Worm (Caenorhabditis elegans): ENCODE measurements around the gene Y116A8C.10.
"Not testable (repeated sequence)": the region's sequence is repeated elsewhere in the genome, so short reads cannot be mapped to it uniquely, and the experiment has no call there.

Gene Y116A8C.10

ce11 chrIV:16924092-16924491, 14.8 kb downstream of the Y116A8C.10 start, which contains the start of gene nep-24:
nep-24 (plus strand) TSS chrIV:16924392.
- TF ChIP-seq flt-1 (GFP tag; IDR thresholded peaks at IDR 0.05), result no peak
- TF ChIP-seq ref-1 (GFP tag; conservative IDR thresholded peaks at IDR 0.05), result no peak
- no peak for TF ChIP-seq T22C8.4 (GFP tag; IDR thresholded peaks at IDR 0.05)
- TF ChIP-seq klf-2 (GFP tag; conservative IDR thresholded peaks at IDR 0.05), result no peak
- no peak for TF ChIP-seq cog-1 (tag; optimal IDR thresholded peaks at IDR 0.05)
- TF ChIP-seq ztf-29 (GFP tag; IDR thresholded peaks at IDR 0.05), result no peak
- no peak for TF ChIP-seq med-1 (GFP tag; optimal IDR thresholded peaks at IDR 0.05; ENCODE audit: insufficient read depth)
- TF ChIP-seq ztf-23 (GFP tag; IDR thresholded peaks at IDR 0.05), result no peak
- no peak for TF ChIP-seq tab-1 (GFP tag; IDR thresholded peaks at IDR 0.05)

DNA sequence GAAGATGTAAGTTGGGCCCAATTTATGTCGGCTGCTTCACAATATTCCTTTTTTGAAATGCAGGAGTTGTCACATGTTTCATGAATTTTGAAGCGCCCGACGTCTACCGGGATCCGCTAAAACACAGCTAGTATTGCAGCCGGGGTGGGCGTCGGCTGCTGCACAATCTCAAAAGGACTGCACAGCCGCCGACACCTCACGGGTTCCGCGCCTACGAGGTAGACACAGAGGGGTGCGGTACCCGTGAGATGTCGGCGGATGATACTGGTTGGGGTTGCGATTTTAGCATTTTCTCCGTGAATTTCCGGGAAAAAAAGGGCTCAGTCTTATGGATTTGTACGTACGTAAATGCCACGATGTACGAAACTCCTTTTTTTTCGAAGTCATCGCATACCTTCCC, 16.9 kb downstream of the Y116A8C.10 start:
- no peak for TF ChIP-seq ref-1 (GFP tag; conservative IDR thresholded peaks at IDR 0.05)
- no peak for TF ChIP-seq med-1 (GFP tag; optimal IDR thresholded peaks at IDR 0.05; ENCODE audit: insufficient read depth)
- TF ChIP-seq tab-1 (GFP tag; IDR thresholded peaks at IDR 0.05), result no peak
- no peak for TF ChIP-seq T22C8.4 (GFP tag; IDR thresholded peaks at IDR 0.05)
- TF ChIP-seq klf-2 (GFP tag; conservative IDR thresholded peaks at IDR 0.05), result no peak
- no peak for TF ChIP-seq flt-1 (GFP tag; IDR thresholded peaks at IDR 0.05)
- TF ChIP-seq ztf-29 (GFP tag; IDR thresholded peaks at IDR 0.05), result no peak
- TF ChIP-seq cog-1 (tag; optimal IDR thresholded peaks at IDR 0.05), result no peak
- no peak for TF ChIP-seq ztf-23 (GFP tag; IDR thresholded peaks at IDR 0.05)

DNA sequence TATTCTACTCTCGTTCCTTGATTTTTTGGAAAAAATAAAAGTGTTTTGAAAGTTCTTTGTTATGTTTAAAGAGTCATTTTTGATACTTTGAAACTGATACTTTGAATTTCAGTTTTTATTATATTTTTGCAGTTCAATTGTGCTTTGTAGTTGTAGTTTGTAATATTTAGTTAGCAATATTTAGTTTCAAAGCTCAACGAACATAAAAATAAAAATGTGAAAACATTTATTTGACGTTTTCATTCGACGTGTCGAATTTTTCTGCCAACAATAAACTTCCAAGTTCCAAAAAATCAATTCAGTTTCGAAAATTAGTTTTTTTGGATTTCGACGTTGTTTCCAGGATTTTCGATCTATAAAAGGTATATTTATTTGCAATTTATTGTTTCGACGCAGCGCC, 18.9 kb downstream of the Y116A8C.10 start, which contains the start of gene nep-23:
Gene nep-23 (plus strand): TSS at position 301 of the 400 bp plus-strand sequence.
- TF ChIP-seq ztf-29 (GFP tag; IDR thresholded peaks at IDR 0.05) (no peak), cog-1 (tag; optimal IDR thresholded peaks at IDR 0.05) (no peak), klf-2 (GFP tag; conservative IDR thresholded peaks at IDR 0.05) (no peak), T22C8.4 (GFP tag; IDR thresholded peaks at IDR 0.05) (no peak), ref-1 (GFP tag; conservative IDR thresholded peaks at IDR 0.05) (no peak), ztf-23 (GFP tag; IDR thresholded peaks at IDR 0.05) (no peak), med-1 (GFP tag; optimal IDR thresholded peaks at IDR 0.05; ENCODE audit: insufficient read depth) (no peak), flt-1 (GFP tag; IDR thresholded peaks at IDR 0.05) (no peak), tab-1 (GFP tag; IDR thresholded peaks at IDR 0.05) (no peak)

- TF ChIP-seq ztf-29 (GFP tag; IDR thresholded peaks at IDR 0.05) (no peak), ztf-23 (GFP tag; IDR thresholded peaks at IDR 0.05) (no peak), tab-1 (GFP tag; IDR thresholded peaks at IDR 0.05) (no peak), klf-2 (GFP tag; conservative IDR thresholded peaks at IDR 0.05) (no peak), ref-1 (GFP tag; conservative IDR thresholded peaks at IDR 0.05) (no peak), T22C8.4 (GFP tag; IDR thresholded peaks at IDR 0.05) (no peak)
Measured at ce11 chrIV:16919212-16919775, 19.6 kb downstream of the Y116A8C.10 start, which contains the start of the genes Y116A8C.470 and Y116A8C.463. Y116A8C.470 (minus strand) TSS chrIV:16919312. Y116A8C.463 (plus strand) TSS chrIV:16919725.

- no peak for TF ChIP-seq med-1 (GFP tag; optimal IDR thresholded peaks at IDR 0.05; ENCODE audit: insufficient read depth)
- TF ChIP-seq ref-1 (GFP tag; conservative IDR thresholded peaks at IDR 0.05), result no peak
- TF ChIP-seq ztf-23 (GFP tag; IDR thresholded peaks at IDR 0.05), result no peak
- TF ChIP-seq ztf-29 (GFP tag; IDR thresholded peaks at IDR 0.05), result no peak
- TF ChIP-seq cog-1 (tag; optimal IDR thresholded peaks at IDR 0.05), result no peak
- TF ChIP-seq T22C8.4 (GFP tag; IDR thresholded peaks at IDR 0.05), result no peak
- TF ChIP-seq flt-1 (GFP tag; IDR thresholded peaks at IDR 0.05), result no peak
- TF ChIP-seq klf-2 (GFP tag; conservative IDR thresholded peaks at IDR 0.05), result no peak
- TF ChIP-seq tab-1 (GFP tag; IDR thresholded peaks at IDR 0.05), result no peak
Measured at ce11 chrIV:16917831-16918429, 21.0 kb downstream of the Y116A8C.10 start, which contains the start of the genes Y116A8C.469 and Y116A8C.468. Y116A8C.469 (minus strand) TSS chrIV:16917931. Y116A8C.468 (plus strand) TSS chrIV:16918379.

- TF ChIP-seq T22C8.4 (GFP tag; IDR thresholded peaks at IDR 0.05), result no peak
- no peak for TF ChIP-seq klf-2 (GFP tag; conservative IDR thresholded peaks at IDR 0.05)
Measured at ce11 chrIV:16915751-16916150, 23.1 kb downstream of the Y116A8C.10 start, which contains the start of gene Y116A8C.3. Y116A8C.3 (plus strand) TSS chrIV:16916051.

ce11 chrIV:16898205-16898604, 40.7 kb downstream of the Y116A8C.10 start:
- TF ChIP-seq tab-1 (GFP tag; IDR thresholded peaks at IDR 0.05), result no peak
- no peak for TF ChIP-seq ztf-23 (GFP tag; IDR thresholded peaks at IDR 0.05)
- no peak for TF ChIP-seq med-1 (GFP tag; optimal IDR thresholded peaks at IDR 0.05; ENCODE audit: insufficient read depth)
- no peak for TF ChIP-seq T22C8.4 (GFP tag; IDR thresholded peaks at IDR 0.05)
- TF ChIP-seq cog-1 (tag; optimal IDR thresholded peaks at IDR 0.05), result no peak
- no peak for TF ChIP-seq flt-1 (GFP tag; IDR thresholded peaks at IDR 0.05)
- TF ChIP-seq ref-1 (GFP tag; conservative IDR thresholded peaks at IDR 0.05), result no peak
- TF ChIP-seq ztf-29 (GFP tag; IDR thresholded peaks at IDR 0.05), result no peak
- TF ChIP-seq klf-2 (GFP tag; conservative IDR thresholded peaks at IDR 0.05), result no peak

ce11 chrIV:16895288-16895687, 43.6 kb downstream of the Y116A8C.10 start, which contains the start of gene T06A10.2:
T06A10.2 (plus strand) TSS chrIV:16895588.
- TF ChIP-seq med-1 (GFP tag; optimal IDR thresholded peaks at IDR 0.05; ENCODE audit: insufficient read depth); klf-2 (GFP tag; conservative IDR thresholded peaks at IDR 0.05); T22C8.4 (GFP tag; IDR thresholded peaks at IDR 0.05): not testable (repeated sequence)

- TF ChIP-seq klf-2 (GFP tag; conservative IDR thresholded peaks at IDR 0.05) (no peak), T22C8.4 (GFP tag; IDR thresholded peaks at IDR 0.05) (no peak), ztf-23 (GFP tag; IDR thresholded peaks at IDR 0.05) (no peak), flt-1 (GFP tag; IDR thresholded peaks at IDR 0.05) (no peak), tab-1 (GFP tag; IDR thresholded peaks at IDR 0.05) (no peak), cog-1 (tag; optimal IDR thresholded peaks at IDR 0.05) (no peak), med-1 (GFP tag; optimal IDR thresholded peaks at IDR 0.05; ENCODE audit: insufficient read depth) (no peak), ref-1 (GFP tag; conservative IDR thresholded peaks at IDR 0.05) (no peak), ztf-29 (GFP tag; IDR thresholded peaks at IDR 0.05) (no peak)
Measured at ce11 chrIV:16888580-16888979, 50.3 kb downstream of the Y116A8C.10 start.

Measured in whole organism, midembryonic.